Fruit fly (Drosophila melanogaster): ENCODE measurements around the gene smog.

- TF ChIP-seq Hr39 (GFP tag; optimal IDR thresholded peaks at IDR 0.05) (no peak), CG11902 (GFP tag; optimal IDR thresholded peaks at IDR 0.05) (no peak), CG7368 (GFP tag; optimal IDR thresholded peaks at IDR 0.05) (no peak), Sox102F (GFP tag; optimal IDR thresholded peaks at IDR 0.05) (no peak), Ets96B (tag; optimal IDR thresholded peaks at IDR 0.05) (no peak), CG32006 (GFP tag; optimal IDR thresholded peaks at IDR 0.05) (no peak), CG11294 (GFP tag; IDR thresholded peaks at IDR 0.05) (no peak), svp (GFP tag) (peak; percentile 78), Lpt (GFP tag; optimal IDR thresholded peaks at IDR 0.05) (no peak), pdm3 (GFP tag; optimal IDR thresholded peaks at IDR 0.05) (no peak), spab (GFP tag; optimal IDR thresholded peaks at IDR 0.05) (no peak)
Measured at dm6 chr2L:4838494-4839320, 14.0 kb upstream of the smog start.

Data from whole organism, prepupa.